Fruit fly (Drosophila melanogaster) whole organism, embryonic: ENCODE measurements around the gene CG31249.

ENCODE experiments used
- BtbVII ChIP-seq: fragments of 200-800 bp; sonication (Bioruptor generic); optimal IDR thresholded peaks from 3 replicates; lab custom pipeline; 2017; ENCODE audit warnings: missing biosample characterization, mild to moderate bottlenecking, missing genetic modification characterization
- CG17359 ChIP-seq: fragments of 200-800 bp; sonication (Bioruptor generic); optimal IDR thresholded peaks from 3 replicates; lab custom pipeline; 2018; ENCODE audit warnings: missing biosample characterization, mild to moderate bottlenecking, missing genetic modification characterization, moderate library complexity
- CG18619 ChIP-seq: fragments of 200-800 bp; sonication (Bioruptor generic); optimal IDR thresholded peaks from 3 replicates; lab custom pipeline; 2017; ENCODE audit warnings: missing biosample characterization, mild to moderate bottlenecking, missing genetic modification characterization
- Gsc ChIP-seq: fragments of 200-800 bp; sonication (Bioruptor generic); IDR thresholded peaks from 2 replicates; pipeline ENCODE4 v1.3.6; 2022; ENCODE audit warnings: missing biosample characterization, missing genetic modification characterization
- Hey ChIP-seq: fragments of 200-800 bp; sonication (Bioruptor generic); optimal IDR thresholded peaks from 3 replicates; lab custom pipeline; 2018; ENCODE audit warnings: missing biosample characterization, mild to moderate bottlenecking, missing genetic modification characterization
- Hmr ChIP-seq: fragments of 200-800 bp; sonication (Bioruptor generic); optimal IDR thresholded peaks from 3 replicates; lab custom pipeline; 2017; ENCODE audit warnings: mild to moderate bottlenecking, missing biosample characterization, missing genetic modification reagents, missing genetic modification characterization
- fru ChIP-seq: fragments of >200 bp; optimal IDR thresholded peaks from 2 replicates; lab custom pipeline; 2017
- gfzf ChIP-seq: fragments of 200-800 bp; sonication (Bioruptor generic); optimal IDR thresholded peaks from 2 replicates; lab custom pipeline; 2016; ENCODE audit warnings: missing biosample characterization, mild to moderate bottlenecking, missing genetic modification characterization, moderate library complexity
- sc ChIP-seq, 3 experiments: fragments of >200 bp in 2 of 3; fragments of 200-800 bp in 1 of 3; sonication (Bioruptor generic) in 1 of 3; optimal IDR thresholded peaks; 2 replicates in 2 of 3; 3 replicates in 1 of 3; lab custom pipeline; 2017; ENCODE audit warnings: mild to moderate bottlenecking in 1 of 3, missing biosample characterization in 1 of 3, missing genetic modification characterization in 1 of 3, missing genetic modification reagents in 1 of 3
- slp2 ChIP-seq: fragments of 200-800 bp; sonication (Bioruptor generic); optimal IDR thresholded peaks from 2 replicates; lab custom pipeline; 2016; ENCODE audit warnings: missing biosample characterization, missing genetic modification characterization

- no peak for TF ChIP-seq Gsc (GFP tag; lab: Robert Waterston, UW)
- TF ChIP-seq BtbVII (GFP tag; lab: Kevin White, UChicago), result no peak
- TF ChIP-seq Hey (tag; lab: Kevin White, UChicago), result no peak
- TF ChIP-seq sc (optimal IDR thresholded peaks at IDR 0.05; lab: Kevin White, UChicago), result no peak
- TF ChIP-seq sc (GFP tag; optimal IDR thresholded peaks at IDR 0.05; lab: Kevin White, UChicago), result no peak
- no peak for TF ChIP-seq slp2 (GFP tag; lab: Kevin White, UChicago)
- no peak for TF ChIP-seq Hmr (GFP tag; lab: Kevin White, UChicago)
- TF ChIP-seq CG17359 (tag; lab: Kevin White, UChicago), result no peak
- TF ChIP-seq CG18619, result no peak
- TF ChIP-seq fru (lab: Kevin White, UChicago), result no peak
- no peak for TF ChIP-seq gfzf
These were observed 20.1 kb upstream of the CG31249 start for dm6 chr3R:17706971-17707406.
